Fruit fly (Drosophila melanogaster) whole organism, embryonic: ENCODE results near the gene lmd.

Experiments
- Asciz ChIP-seq: fragments of 200-800 bp; sonication (Bioruptor generic); optimal IDR thresholded peaks from 2 replicates; lab custom pipeline; 2017; ENCODE audit warnings: missing biosample characterization, mild to moderate bottlenecking, missing genetic modification characterization, missing genetic modification reagents
- Atf3 ChIP-seq: fragments of 200-800 bp; sonication (Bioruptor generic); optimal IDR thresholded peaks from 3 replicates; lab custom pipeline; 2016; ENCODE audit warnings: missing biosample characterization, missing genetic modification characterization
- CG11696 ChIP-seq: fragments of 200-800 bp; sonication (Bioruptor generic); IDR thresholded peaks from 2 replicates; pipeline ENCODE4 v1.3.6; 2022; ENCODE audit warnings: missing biosample characterization, missing genetic modification characterization
- CG12236 ChIP-seq: fragments of 200-800 bp; sonication (Bioruptor generic); optimal IDR thresholded peaks from 2 replicates; lab custom pipeline; 2016; ENCODE audit warnings: missing biosample characterization, missing genetic modification characterization
- CG1233 ChIP-seq: fragments of 200-800 bp; sonication (Bioruptor generic); optimal IDR thresholded peaks from 4 replicates; lab custom pipeline; 2018; ENCODE audit warnings: missing biosample characterization, mild to moderate bottlenecking, missing genetic modification characterization
- CG12391 ChIP-seq: fragments of 200-800 bp; sonication (Bioruptor generic); optimal IDR thresholded peaks from 3 replicates; lab custom pipeline; 2018; ENCODE audit warnings: missing biosample characterization, mild to moderate bottlenecking, missing genetic modification characterization, moderate library complexity
- CG13287 ChIP-seq: fragments of 200-800 bp; sonication (Bioruptor generic); IDR thresholded peaks from 2 replicates; pipeline ENCODE4 v1.3.6; 2022; ENCODE audit warnings: missing biosample characterization, missing genetic modification characterization; ENCODE audit not compliant: partially characterized antibody
- CG17361 ChIP-seq: fragments of 200-800 bp; sonication (Bioruptor generic); IDR thresholded peaks from 3 replicates; pipeline ENCODE4 v1.3.6; 2022; ENCODE audit warnings: missing biosample characterization, missing genetic modification characterization
- CG32772 ChIP-seq: fragments of 200-800 bp; sonication (Bioruptor generic); IDR thresholded peaks from 2 replicates; pipeline ENCODE4 v1.3.6; 2022; ENCODE audit warnings: missing biosample characterization, missing genetic modification characterization
- CG4424 ChIP-seq: fragments of 200-800 bp; sonication (Bioruptor generic); optimal IDR thresholded peaks from 3 replicates; lab custom pipeline; 2016; ENCODE audit warnings: missing biosample characterization, missing genetic modification characterization
- CG5245 ChIP-seq: fragments of 200-800 bp; sonication (Bioruptor generic); optimal IDR thresholded peaks from 3 replicates; lab custom pipeline; 2016; ENCODE audit warnings: missing biosample characterization, missing genetic modification characterization
- CG6683 ChIP-seq: fragments of 200-800 bp; sonication (Bioruptor generic); optimal IDR thresholded peaks from 2 replicates; lab custom pipeline; 2017; ENCODE audit warnings: missing biosample characterization, mild to moderate bottlenecking, missing genetic modification characterization, missing genetic modification reagents
- CG7786 ChIP-seq: fragments of 200-800 bp; sonication (Bioruptor generic); optimal IDR thresholded peaks from 2 replicates; lab custom pipeline; 2016; ENCODE audit warnings: missing biosample characterization, missing genetic modification characterization
- CG8281 ChIP-seq: fragments of 200-800 bp; sonication (Bioruptor generic); optimal IDR thresholded peaks from 2 replicates; lab custom pipeline; 2018; ENCODE audit warnings: missing biosample characterization, mild to moderate bottlenecking, missing genetic modification characterization, moderate library complexity
- CG8765 ChIP-seq: fragments of 200-800 bp; sonication (Bioruptor generic); IDR thresholded peaks from 2 replicates; pipeline ENCODE4 v1.3.6; 2022; ENCODE audit warnings: missing biosample characterization, missing genetic modification characterization
- CG9437 ChIP-seq: fragments of 200-800 bp; sonication (Bioruptor generic); optimal IDR thresholded peaks from 2 replicates; lab custom pipeline; 2018; ENCODE audit warnings: missing biosample characterization, mild to moderate bottlenecking, missing genetic modification characterization
- CHES-1-like ChIP-seq: fragments of 200-800 bp; sonication (Bioruptor generic); optimal IDR thresholded peaks from 2 replicates; lab custom pipeline; 2016; ENCODE audit warnings: missing biosample characterization, missing genetic modification characterization
- Dll ChIP-seq: fragments of 200-800 bp; sonication (Bioruptor generic); IDR thresholded peaks from 4 replicates; pipeline ENCODE4 v1.3.6; 2022; ENCODE audit warnings: missing biosample characterization, missing genetic modification characterization; ENCODE audit not compliant: partially characterized antibody
- Ets97D ChIP-seq: fragments of 200-800 bp; sonication (Bioruptor generic); optimal IDR thresholded peaks from 3 replicates; lab custom pipeline; 2016; ENCODE audit warnings: missing biosample characterization, missing genetic modification characterization
- Gug ChIP-seq: fragments of 200-800 bp; sonication (Bioruptor generic); IDR thresholded peaks from 4 replicates; pipeline ENCODE4 v1.3.6; 2022; ENCODE audit warnings: missing biosample characterization, missing genetic modification characterization
- Hey ChIP-seq: fragments of 200-800 bp; sonication (Bioruptor generic); optimal IDR thresholded peaks from 3 replicates; lab custom pipeline; 2018; ENCODE audit warnings: missing biosample characterization, mild to moderate bottlenecking, missing genetic modification characterization
- Hmx ChIP-seq: fragments of 200-800 bp; sonication (Bioruptor generic); optimal IDR thresholded peaks from 2 replicates; lab custom pipeline; 2016; ENCODE audit warnings: missing biosample characterization, missing genetic modification characterization
- Hsf ChIP-seq: fragments of 200-800 bp; sonication (Bioruptor generic); optimal IDR thresholded peaks from 3 replicates; lab custom pipeline; 2016; ENCODE audit warnings: missing biosample characterization, missing genetic modification characterization
- Kr ChIP-seq: fragments of 200-800 bp; sonication (Bioruptor generic); optimal IDR thresholded peaks from 2 replicates; lab custom pipeline; 2017; ENCODE audit warnings: missing biosample characterization, mild to moderate bottlenecking, missing genetic modification characterization
- NFAT ChIP-seq: fragments of 200-800 bp; sonication (Bioruptor generic); IDR thresholded peaks from 2 replicates; pipeline ENCODE4 v1.3.6; 2022; ENCODE audit warnings: missing biosample characterization, missing genetic modification characterization
- Ptx1 ChIP-seq: fragments of 200-800 bp; sonication (Bioruptor generic); IDR thresholded peaks from 2 replicates; pipeline ENCODE4 v1.3.6; 2022; ENCODE audit warnings: missing biosample characterization, missing genetic modification characterization
- Rfx ChIP-seq: fragments of 200-800 bp; sonication (Bioruptor generic); IDR thresholded peaks from 2 replicates; pipeline ENCODE4 v1.3.6; 2022; ENCODE audit warnings: missing biosample characterization, missing genetic modification characterization
- TFAM ChIP-seq: fragments of 200-800 bp; sonication (Bioruptor generic); optimal IDR thresholded peaks from 2 replicates; lab custom pipeline; 2017; ENCODE audit warnings: missing biosample characterization, missing genetic modification characterization, inconsistent platforms
- Xrp1 ChIP-seq: fragments of 200-800 bp; sonication (Bioruptor generic); IDR thresholded peaks from 2 replicates; pipeline ENCODE4 v1.3.6; 2022; ENCODE audit warnings: missing biosample characterization, missing genetic modification characterization
- ac ChIP-seq: fragments of 200-800 bp; sonication (Bioruptor generic); optimal IDR thresholded peaks from 3 replicates; lab custom pipeline; 2017; ENCODE audit warnings: missing biosample characterization, mild to moderate bottlenecking, missing genetic modification characterization
- aop ChIP-seq: fragments of 200-800 bp; sonication (Bioruptor generic); IDR thresholded peaks from 2 replicates; pipeline ENCODE4 v1.3.6; 2022; ENCODE audit warnings: missing biosample characterization, missing genetic modification characterization
- br ChIP-seq: fragments of >200 bp; optimal IDR thresholded peaks from 2 replicates; lab custom pipeline; 2017
- btn ChIP-seq: fragments of 200-800 bp; sonication (Bioruptor generic); optimal IDR thresholded peaks from 2 replicates; lab custom pipeline; 2016; ENCODE audit warnings: missing biosample characterization, missing genetic modification characterization
- cato ChIP-seq: fragments of 200-800 bp; sonication (Bioruptor generic); optimal IDR thresholded peaks from 2 replicates; lab custom pipeline; 2016; ENCODE audit warnings: missing biosample characterization, missing genetic modification characterization, borderline replicate concordance
- chif ChIP-seq, 2 experiments: fragments of 200-800 bp; sonication (Bioruptor generic); optimal IDR thresholded peaks; 3 replicates each; lab custom pipeline; 2016; ENCODE audit warnings: missing biosample characterization in 2 of 2, missing genetic modification characterization in 2 of 2
- chm ChIP-seq: fragments of 200-800 bp; sonication (Bioruptor generic); IDR thresholded peaks from 2 replicates; pipeline ENCODE4 v1.3.6; 2022; ENCODE audit warnings: missing biosample characterization, missing genetic modification characterization
- crc ChIP-seq: fragments of 200-800 bp; sonication (Bioruptor generic); optimal IDR thresholded peaks from 2 replicates; lab custom pipeline; 2016; ENCODE audit warnings: missing biosample characterization, missing genetic modification characterization
- dati ChIP-seq: fragments of 200-800 bp; sonication (Bioruptor generic); IDR thresholded peaks from 2 replicates; pipeline ENCODE4 v1.3.6; 2022; ENCODE audit warnings: missing biosample characterization, missing genetic modification characterization
- dpn ChIP-seq, 2 experiments: fragments of 200-800 bp; sonication (Bioruptor generic); optimal IDR thresholded peaks; 3 replicates each; lab custom pipeline; 2016; ENCODE audit warnings: missing biosample characterization in 2 of 2, missing genetic modification characterization in 2 of 2
- ewg ChIP-seq: fragments of 200-800 bp; sonication (Bioruptor generic); optimal IDR thresholded peaks from 3 replicates; lab custom pipeline; 2017; ENCODE audit warnings: mild to moderate bottlenecking, missing biosample characterization, missing genetic modification reagents, missing genetic modification characterization
- ftz-f1 ChIP-seq: fragments of 200-800 bp; sonication (Bioruptor generic); optimal IDR thresholded peaks from 2 replicates; lab custom pipeline; 2016; ENCODE audit warnings: missing biosample characterization, missing genetic modification characterization
- gsb-n ChIP-seq: fragments of 200-800 bp; sonication (Bioruptor generic); optimal IDR thresholded peaks from 3 replicates; lab custom pipeline; 2018; ENCODE audit warnings: missing biosample characterization, mild to moderate bottlenecking, missing genetic modification characterization
- hth ChIP-seq: fragments of >200 bp; optimal IDR thresholded peaks from 2 replicates; lab custom pipeline; 2017; ENCODE audit warnings: inconsistent platforms
- ken ChIP-seq: fragments of 200-800 bp; sonication (Bioruptor generic); IDR thresholded peaks from 3 replicates; pipeline ENCODE4 v1.3.6; 2022; ENCODE audit warnings: missing biosample characterization, missing genetic modification characterization
- lmd ChIP-seq: fragments of 200-800 bp; sonication (Bioruptor generic); IDR thresholded peaks from 2 replicates; pipeline ENCODE4 v1.3.6; 2022; ENCODE audit warnings: missing biosample characterization, missing genetic modification characterization
- luna ChIP-seq: fragments of 200-800 bp; sonication (Bioruptor generic); optimal IDR thresholded peaks from 2 replicates; lab custom pipeline; 2016; ENCODE audit warnings: missing biosample characterization, missing genetic modification characterization
- pb ChIP-seq: fragments of 200-800 bp; sonication (Bioruptor generic); optimal IDR thresholded peaks from 3 replicates; lab custom pipeline; 2016; ENCODE audit warnings: missing biosample characterization, missing genetic modification characterization
- pnt ChIP-seq: fragments of 200-800 bp; sonication (Bioruptor generic); optimal IDR thresholded peaks from 3 replicates; lab custom pipeline; 2016; ENCODE audit warnings: missing biosample characterization, missing genetic modification characterization
- pum ChIP-seq: fragments of 200-800 bp; sonication (Bioruptor generic); optimal IDR thresholded peaks from 2 replicates; lab custom pipeline; 2016; ENCODE audit warnings: missing biosample characterization, missing genetic modification characterization
- ranshi ChIP-seq: fragments of 200-800 bp; sonication (Bioruptor generic); IDR thresholded peaks from 2 replicates; pipeline ENCODE4 v1.3.6; 2022; ENCODE audit warnings: missing biosample characterization, missing genetic modification characterization
- sim ChIP-seq: fragments of 200-800 bp; sonication (Bioruptor generic); IDR thresholded peaks from 2 replicates; pipeline ENCODE4 v1.3.6; 2022; ENCODE audit warnings: missing biosample characterization, missing genetic modification characterization
- ttk ChIP-seq: fragments of 200-800 bp; sonication (Bioruptor generic); IDR thresholded peaks from 2 replicates; pipeline ENCODE4 v2.1.2; 2022; ENCODE audit warnings: missing biosample characterization, missing genetic modification characterization

Gene lmd

DNA sequence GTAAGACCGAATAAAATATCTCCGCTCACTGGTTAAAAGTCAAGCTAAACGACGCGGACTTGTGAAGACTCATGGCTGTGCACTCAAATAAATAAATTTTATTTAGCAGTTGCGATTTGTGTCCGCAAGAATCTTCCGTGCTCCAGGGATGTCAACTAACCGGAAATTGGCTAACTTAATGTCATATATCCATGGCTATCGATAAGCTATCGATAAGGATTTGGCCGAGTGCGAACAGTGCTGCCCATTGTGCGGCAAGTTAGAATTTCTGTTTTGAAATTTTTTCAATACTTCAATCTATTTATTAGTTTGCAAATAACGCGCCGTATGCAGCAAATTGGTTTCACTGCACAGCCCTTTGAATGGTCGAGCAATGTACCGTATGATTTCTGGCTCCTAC, 27.4 kb upstream of the lmd start, which contains the start of gene p53:
TSS of gene p53 (minus strand) at position 147 of the 400 bp plus-strand sequence.
- TF ChIP-seq Hsf (peak; percentile 83), CG12236 (peak; percentile 81), Hey (tag; lab: Kevin White, UChicago) (no peak), lmd (GFP tag; lab: Robert Waterston, UW) (peak; percentile 79), CG4424 (GFP tag; lab: Kevin White, UChicago) (peak; percentile 62), hth (lab: Kevin White, UChicago) (no peak), btn (GFP tag; lab: Kevin White, UChicago) (peak; percentile 68), CG13287 (GFP tag; lab: Robert Waterston, UW) (peak; percentile 79), chm (peak; percentile 86), TFAM (GFP tag; lab: Kevin White, UChicago) (no peak), ranshi (GFP tag; lab: Robert Waterston, UW) (peak; percentile 66), CG11696 (GFP tag; lab: Robert Waterston, UW) (no peak), ken (GFP tag; lab: Robert Waterston, UW) (peak; percentile 62; the same call in 2 of the 3 replicates), sim (GFP tag; lab: Robert Waterston, UW) (peak; percentile 60; the same call in 1 of the 2 replicates), CG7786 (GFP tag; lab: Kevin White, UChicago) (peak; percentile 28), Dll (peak; percentile 71), gsb-n (tag; lab: Kevin White, UChicago) (peak; percentile 59), dati (GFP tag; lab: Robert Waterston, UW) (peak; percentile 48; the same call in 1 of the 2 replicates), CHES-1-like (GFP tag; lab: Kevin White, UChicago) (peak; percentile 68), Ptx1 (GFP tag; lab: Robert Waterston, UW) (peak; percentile 68), Gug (no peak), CG8765 (peak; percentile 26; the same call in 1 of the 2 replicates), Kr (no peak), ac (peak; percentile 16), Asciz (peak; percentile 74), ftz-f1 (GFP tag; lab: Kevin White, UChicago) (no peak), pum (GFP tag; lab: Kevin White, UChicago) (peak; percentile 40), CG6683 (GFP tag; lab: Kevin White, UChicago) (peak; percentile 64), CG17361 (peak; percentile 64; the same call in 2 of the 3 replicates), dpn (GFP tag; optimal IDR thresholded peaks at IDR 0.05; lab: Kevin White, UChicago) (peak; percentile 50 to 82), ttk (GFP tag; lab: Robert Waterston, UW) (peak; percentile 55; the same call in 1 of the 2 replicates), Ets97D (GFP tag; lab: Kevin White, UChicago) (peak; percentile 99), Rfx (GFP tag; lab: Robert Waterston, UW) (peak; percentile 89), CG5245 (GFP tag; lab: Kevin White, UChicago) (peak; percentile 54), Atf3 (GFP tag; lab: Kevin White, UChicago) (peak; percentile 59), CG9437 (GFP tag; lab: Kevin White, UChicago) (peak; percentile 66), cato (peak; percentile 21), ewg (GFP tag; lab: Kevin White, UChicago) (peak; percentile 59), aop (GFP tag; lab: Robert Waterston, UW) (no peak), pb (GFP tag; lab: Kevin White, UChicago) (peak; percentile 79), Hmx (GFP tag; lab: Kevin White, UChicago) (no peak), Xrp1 (GFP tag; lab: Robert Waterston, UW) (no peak), CG12391 (tag; lab: Kevin White, UChicago) (peak; percentile 73), chif (GFP tag; optimal IDR thresholded peaks at IDR 0.05; lab: Kevin White, UChicago) (peak; percentile 48 to 79), luna (GFP tag; lab: Kevin White, UChicago) (peak; percentile 64), CG32772 (peak; percentile 63; the same call in 1 of the 2 replicates), crc (peak; percentile 51), pnt (GFP tag; lab: Kevin White, UChicago) (no peak), CG1233 (GFP tag; lab: Kevin White, UChicago) (peak; percentile 84), br (no peak), NFAT (peak; percentile 67; the same call in 1 of the 2 replicates), CG8281 (tag; lab: Kevin White, UChicago) (peak; percentile 67)
